Fruit fly (Drosophila melanogaster) whole organism, embryonic: ENCODE results near the gene ZnT77C.
A peak's percentile ranks its signal among the peaks of the same experiment; 100 is the strongest.

Source experiments
- Blimp-1 ChIP-seq: fragments of 200-800 bp; sonication (Bioruptor generic); optimal IDR thresholded peaks from 3 replicates; lab custom pipeline; 2018; ENCODE audit warnings: missing biosample characterization, missing genetic modification characterization, mild to moderate bottlenecking, moderate library complexity, missing genetic modification reagents
- CG10267 ChIP-seq: fragments of 200-800 bp; sonication (Bioruptor generic); optimal IDR thresholded peaks from 2 replicates; lab custom pipeline; 2018; ENCODE audit warnings: missing biosample characterization, mild to moderate bottlenecking, missing genetic modification characterization, moderate library complexity
- CG11723 ChIP-seq: fragments of 200-800 bp; sonication (Bioruptor generic); optimal IDR thresholded peaks from 2 replicates; lab custom pipeline; 2017; ENCODE audit warnings: missing biosample characterization, mild to moderate bottlenecking, missing genetic modification characterization
- CG12769 ChIP-seq: fragments of 200-800 bp; sonication (Bioruptor generic); optimal IDR thresholded peaks from 2 replicates; lab custom pipeline; 2019; ENCODE audit warnings: missing biosample characterization, mild to moderate bottlenecking, missing genetic modification characterization, moderate library complexity
- CG13624 ChIP-seq: fragments of 200-800 bp; sonication (Bioruptor generic); optimal IDR thresholded peaks from 2 replicates; lab custom pipeline; 2016; ENCODE audit warnings: missing biosample characterization, missing genetic modification characterization
- CG15601 ChIP-seq: fragments of 200-800 bp; sonication (Bioruptor generic); optimal IDR thresholded peaks from 3 replicates; lab custom pipeline; 2019; ENCODE audit warnings: missing biosample characterization, mild to moderate bottlenecking, missing genetic modification characterization, moderate library complexity
- CG1647 ChIP-seq: fragments of 200-800 bp; sonication (Bioruptor generic); optimal IDR thresholded peaks from 3 replicates; lab custom pipeline; 2016; ENCODE audit warnings: missing biosample characterization, missing genetic modification characterization
- CG16815 ChIP-seq: fragments of 200-800 bp; sonication (Bioruptor generic); optimal IDR thresholded peaks from 3 replicates; lab custom pipeline; 2017; ENCODE audit warnings: missing biosample characterization, mild to moderate bottlenecking, missing genetic modification characterization
- CG17385 ChIP-seq: fragments of 200-800 bp; sonication (Bioruptor generic); optimal IDR thresholded peaks from 3 replicates; lab custom pipeline; 2018; ENCODE audit warnings: missing biosample characterization, mild to moderate bottlenecking, missing genetic modification characterization
- CG17568 ChIP-seq: fragments of 200-800 bp; sonication (Bioruptor generic); optimal IDR thresholded peaks from 2 replicates; lab custom pipeline; 2018; ENCODE audit warnings: missing biosample characterization, mild to moderate bottlenecking, missing genetic modification characterization, moderate library complexity
- CG2875 ChIP-seq: fragments of 200-800 bp; sonication (Bioruptor generic); optimal IDR thresholded peaks from 2 replicates; lab custom pipeline; 2017; ENCODE audit warnings: missing biosample characterization, mild to moderate bottlenecking, missing genetic modification characterization, missing genetic modification reagents
- CG3838 ChIP-seq: fragments of 200-800 bp; sonication (Bioruptor generic); optimal IDR thresholded peaks from 3 replicates; lab custom pipeline; 2016; ENCODE audit warnings: missing biosample characterization, missing genetic modification characterization
- CG42726 ChIP-seq: fragments of 200-800 bp; sonication (Bioruptor generic); IDR thresholded peaks from 2 replicates; pipeline ENCODE4 v1.3.6; 2022; ENCODE audit warnings: missing biosample characterization, missing genetic modification characterization; ENCODE audit not compliant: partially characterized antibody
- CG6765 ChIP-seq: fragments of 200-800 bp; sonication (Bioruptor generic); optimal IDR thresholded peaks from 3 replicates; lab custom pipeline; 2017; ENCODE audit warnings: missing biosample characterization, mild to moderate bottlenecking, missing genetic modification characterization
- Camta ChIP-seq: fragments of 200-800 bp; sonication (Bioruptor generic); optimal IDR thresholded peaks from 2 replicates; lab custom pipeline; 2016; ENCODE audit warnings: missing biosample characterization, missing genetic modification characterization
- Chrac-16 ChIP-seq: fragments of 200-800 bp; sonication (Bioruptor generic); optimal IDR thresholded peaks from 3 replicates; lab custom pipeline; 2016; ENCODE audit warnings: missing biosample characterization, missing genetic modification characterization
- Doc3 ChIP-seq: fragments of 200-800 bp; sonication (Bioruptor generic); IDR thresholded peaks from 3 replicates; pipeline ENCODE4 v1.3.6; 2022; ENCODE audit warnings: missing biosample characterization, missing genetic modification characterization; ENCODE audit not compliant: partially characterized antibody
- Drgx ChIP-seq: fragments of 200-800 bp; sonication (Bioruptor generic); IDR thresholded peaks from 2 replicates; pipeline ENCODE4 v1.3.6; 2022; ENCODE audit warnings: missing biosample characterization, missing genetic modification characterization
- Ets97D ChIP-seq: fragments of 200-800 bp; sonication (Bioruptor generic); optimal IDR thresholded peaks from 3 replicates; lab custom pipeline; 2016; ENCODE audit warnings: missing biosample characterization, missing genetic modification characterization
- HLH3B ChIP-seq: fragments of 200-800 bp; sonication (Bioruptor generic); IDR thresholded peaks from 2 replicates; pipeline ENCODE4 v1.3.6; 2022; ENCODE audit warnings: missing biosample characterization, missing genetic modification characterization
- HmgD ChIP-seq: fragments of 200-800 bp; sonication (Bioruptor generic); optimal IDR thresholded peaks from 3 replicates; lab custom pipeline; 2016; ENCODE audit warnings: missing biosample characterization, missing genetic modification characterization
- Hr51 ChIP-seq, 2 experiments: fragments of 200-800 bp; sonication (Bioruptor generic); optimal IDR thresholded peaks; 2 replicates in 1 of 2; 3 replicates in 1 of 2; lab custom pipeline; 2016 to 2018; ENCODE audit warnings: missing biosample characterization in 2 of 2, missing genetic modification characterization in 2 of 2, mild to moderate bottlenecking in 1 of 2, moderate library complexity in 1 of 2
- Jarid2 ChIP-seq: fragments of 200-800 bp; sonication (Bioruptor generic); optimal IDR thresholded peaks from 3 replicates; lab custom pipeline; 2017; ENCODE audit warnings: mild to moderate bottlenecking, missing biosample characterization, missing genetic modification reagents, missing genetic modification characterization
- Lhr ChIP-seq: fragments of 200-800 bp; sonication (Bioruptor generic); optimal IDR thresholded peaks from 3 replicates; lab custom pipeline; 2017; ENCODE audit warnings: mild to moderate bottlenecking, missing biosample characterization, missing genetic modification reagents, missing genetic modification characterization
- Lim3 ChIP-seq: fragments of 200-800 bp; sonication (Bioruptor generic); IDR thresholded peaks from 2 replicates; pipeline ENCODE4 v1.3.6; 2022; ENCODE audit warnings: missing biosample characterization, missing genetic modification characterization
- Lpt ChIP-seq: fragments of >200 bp; optimal IDR thresholded peaks from 2 replicates; lab custom pipeline; 2018; ENCODE audit warnings: missing biosample characterization, missing genetic modification characterization
- Mad ChIP-seq: fragments of 200-800 bp; sonication (Bioruptor generic); optimal IDR thresholded peaks from 2 replicates; lab custom pipeline; 2016; ENCODE audit warnings: missing biosample characterization, missing genetic modification characterization
- Max ChIP-seq: fragments of 200-800 bp; sonication (Bioruptor generic); optimal IDR thresholded peaks from 2 replicates; lab custom pipeline; 2016; ENCODE audit warnings: missing biosample characterization, mild to moderate bottlenecking, missing genetic modification characterization
- Med ChIP-seq: fragments of 200-800 bp; sonication (Bioruptor generic); peaks from one replicate; lab custom pipeline; 2016; ENCODE audit warnings: missing biosample characterization, missing genetic modification characterization, mild to moderate bottlenecking, inconsistent platforms, moderate library complexity
- PHDP ChIP-seq: fragments of 200-800 bp; sonication (Bioruptor generic); optimal IDR thresholded peaks from 3 replicates; lab custom pipeline; 2018; ENCODE audit warnings: missing biosample characterization, mild to moderate bottlenecking, missing genetic modification characterization, moderate library complexity
- Side ChIP-seq: fragments of 200-800 bp; sonication (Bioruptor generic); optimal IDR thresholded peaks from 2 replicates; lab custom pipeline; 2016; ENCODE audit warnings: missing biosample characterization, missing genetic modification characterization
- amos ChIP-seq: fragments of 200-800 bp; sonication (Bioruptor generic); IDR thresholded peaks from 2 replicates; pipeline ENCODE4 v1.3.6; 2022; ENCODE audit warnings: missing biosample characterization, missing genetic modification characterization; ENCODE audit not compliant: partially characterized antibody
- ato ChIP-seq: fragments of 200-800 bp; sonication (Bioruptor generic); IDR thresholded peaks from 2 replicates; pipeline ENCODE4 v1.3.6; 2022; ENCODE audit warnings: missing biosample characterization, missing genetic modification characterization; ENCODE audit not compliant: partially characterized antibody
- caup ChIP-seq: fragments of 200-800 bp; sonication (Bioruptor generic); optimal IDR thresholded peaks from 3 replicates; lab custom pipeline; 2017; ENCODE audit warnings: missing biosample characterization, mild to moderate bottlenecking, missing genetic modification characterization, moderate library complexity; ENCODE audit not compliant: severe bottlenecking
- crp ChIP-seq, 2 experiments: fragments of 200-800 bp; sonication (Bioruptor generic); optimal IDR thresholded peaks; 2 replicates in 1 of 2; 3 replicates in 1 of 2; lab custom pipeline; 2017; ENCODE audit warnings: missing biosample characterization in 2 of 2, missing genetic modification characterization in 2 of 2, mild to moderate bottlenecking in 1 of 2, moderate library complexity in 1 of 2
- dmrt99B ChIP-seq: fragments of 200-800 bp; sonication (Bioruptor generic); optimal IDR thresholded peaks from 2 replicates; lab custom pipeline; 2018; ENCODE audit warnings: missing biosample characterization, mild to moderate bottlenecking, missing genetic modification characterization, moderate library complexity
- eve ChIP-seq, 2 experiments: fragments of >200 bp; optimal IDR thresholded peaks; 2 replicates each; lab custom pipeline; 2017; ENCODE audit warnings: missing biosample characterization in 2 of 2, missing genetic modification characterization in 2 of 2
- gsb ChIP-seq: fragments of 200-800 bp; sonication (Bioruptor generic); IDR thresholded peaks from 2 replicates; pipeline ENCODE4 v1.3.6; 2022; ENCODE audit warnings: missing biosample characterization, missing genetic modification characterization
- gsb-n ChIP-seq: fragments of 200-800 bp; sonication (Bioruptor generic); optimal IDR thresholded peaks from 3 replicates; lab custom pipeline; 2018; ENCODE audit warnings: missing biosample characterization, mild to moderate bottlenecking, missing genetic modification characterization
- gt ChIP-seq: fragments of 200-800 bp; sonication (Bioruptor generic); IDR thresholded peaks from 2 replicates; pipeline ENCODE4 v1.3.6; 2022; ENCODE audit warnings: missing biosample characterization, missing genetic modification characterization
- lbe ChIP-seq: fragments of 200-800 bp; sonication (Bioruptor generic); optimal IDR thresholded peaks from 2 replicates; lab custom pipeline; 2016; ENCODE audit warnings: missing biosample characterization, mild to moderate bottlenecking, missing genetic modification characterization
- nerfin-1 ChIP-seq: fragments of 200-800 bp; sonication (Bioruptor generic); optimal IDR thresholded peaks from 3 replicates; lab custom pipeline; 2019; ENCODE audit warnings: missing biosample characterization, mild to moderate bottlenecking, missing genetic modification characterization, moderate library complexity
- pan ChIP-seq, 4 experiments: fragments of >200 bp in 3 of 4; fragments of 200-800 bp in 1 of 4; sonication (Bioruptor generic) in 1 of 4; optimal IDR thresholded peaks in 3 of 4; IDR thresholded peaks in 1 of 4; 2 replicates each; pipeline versions ENCODE4 v1.3.6 to Lab custom; 2017 to 2022; ENCODE audit warnings: missing biosample characterization in 2 of 4, missing genetic modification characterization in 2 of 4, mixed read lengths in 1 of 4
- prd ChIP-seq, 3 experiments: fragments of >200 bp in 2 of 3; fragments of 200-800 bp in 1 of 3; sonication (Bioruptor generic) in 1 of 3; optimal IDR thresholded peaks in 2 of 3; IDR thresholded peaks in 1 of 3; 2 replicates in 2 of 3; 3 replicates in 1 of 3; pipeline versions ENCODE4 v1.3.6 to Lab custom; 2017 to 2022; ENCODE audit warnings: missing biosample characterization in 1 of 3, missing genetic modification characterization in 1 of 3
- row ChIP-seq: fragments of 200-800 bp; sonication (Bioruptor generic); IDR thresholded peaks from 3 replicates; pipeline ENCODE4 v1.3.6; 2022; ENCODE audit warnings: missing biosample characterization, missing genetic modification characterization
- slou ChIP-seq: fragments of 200-800 bp; sonication (Bioruptor generic); optimal IDR thresholded peaks from 3 replicates; lab custom pipeline; 2016; ENCODE audit warnings: missing biosample characterization, missing genetic modification characterization
- tna ChIP-seq: fragments of 200-800 bp; sonication (Bioruptor generic); IDR thresholded peaks from 2 replicates; pipeline ENCODE4 v1.3.6; 2022; ENCODE audit warnings: missing biosample characterization, missing genetic modification characterization; ENCODE audit not compliant: partially characterized antibody
- twi ChIP-seq: fragments of 200-800 bp; optimal IDR thresholded peaks from 2 replicates; lab custom pipeline; 2019; ENCODE audit warnings: missing biosample characterization, mild to moderate bottlenecking, missing genetic modification characterization, moderate library complexity
- zen ChIP-seq: fragments of 200-800 bp; sonication (Bioruptor generic); optimal IDR thresholded peaks from 3 replicates; lab custom pipeline; 2018; ENCODE audit warnings: missing biosample characterization, mild to moderate bottlenecking, missing genetic modification characterization, moderate library complexity

The ZnT77C gene

DNA sequence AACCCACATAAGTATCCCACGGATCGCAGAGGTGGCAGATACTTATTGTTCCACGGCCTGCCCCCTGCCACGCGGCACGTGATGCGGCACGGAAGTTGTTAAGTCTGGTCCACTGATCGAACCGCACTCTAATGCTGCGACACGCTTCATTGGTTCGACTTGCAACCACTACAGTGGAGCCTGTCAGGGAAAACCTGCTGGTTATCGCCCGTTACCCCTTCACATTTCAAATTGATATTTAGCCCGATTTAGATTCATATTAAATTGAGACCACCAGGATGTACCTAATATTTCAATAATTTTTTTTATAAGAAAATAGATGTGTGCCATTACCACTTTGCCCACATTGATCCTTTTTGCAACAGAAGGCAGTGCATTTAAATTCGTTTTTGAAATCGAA lies 47.4 kb downstream of the ZnT77C start (continued):
- no peak for TF ChIP-seq amos (GFP tag; lab: Robert Waterston, UW)
- TF ChIP-seq Doc3 (GFP tag; lab: Robert Waterston, UW): no peak
- no peak for TF ChIP-seq Jarid2
- TF ChIP-seq Med (GFP tag; lab: Kevin White, UChicago): peak; percentile 55
- 0 out of 3 replicates have a peak, but pooled peaks have one; percentile 33 for TF ChIP-seq row
- no peak for TF ChIP-seq CG3838
- no peak for TF ChIP-seq gt (GFP tag; lab: Robert Waterston, UW)
- peak; percentile 10 for TF ChIP-seq CG10267 (tag; lab: Kevin White, UChicago)
- no peak for TF ChIP-seq CG17385 (GFP tag; lab: Kevin White, UChicago)
- TF ChIP-seq gsb-n (tag; lab: Kevin White, UChicago): peak; percentile 36
- no peak for TF ChIP-seq CG6765 (GFP tag; lab: Kevin White, UChicago)
- TF ChIP-seq Mad: no peak
- TF ChIP-seq CG16815: peak; percentile 50
- peak; percentile 9 for TF ChIP-seq CG2875 (GFP tag; lab: Kevin White, UChicago)
- no peak for TF ChIP-seq ato (GFP tag; lab: Robert Waterston, UW)
- TF ChIP-seq HmgD (GFP tag; lab: Kevin White, UChicago): no peak
- TF ChIP-seq Lpt (GFP tag; lab: Kevin White, UChicago): no peak
- no peak for TF ChIP-seq CG1647 (GFP tag; lab: Kevin White, UChicago)
- no peak for TF ChIP-seq CG13624 (GFP tag; lab: Kevin White, UChicago)
- no peak for TF ChIP-seq zen (tag; lab: Kevin White, UChicago)
- TF ChIP-seq Chrac-16 (GFP tag; lab: Kevin White, UChicago): no peak
- no peak for TF ChIP-seq CG15601 (tag; lab: Kevin White, UChicago)
- TF ChIP-seq HLH3B (GFP tag; lab: Robert Waterston, UW): no peak
- TF ChIP-seq Camta (GFP tag; lab: Kevin White, UChicago): no peak
- TF ChIP-seq twi: no peak
- no peak for TF ChIP-seq pan (optimal IDR thresholded peaks at IDR 0.05; lab: Kevin White, UChicago)
- TF ChIP-seq pan (GFP tag; optimal IDR thresholded peaks at IDR 0.05 in 1 of 2, IDR thresholded peaks at IDR 0.05 in 1 of 2): no peak
- peak; percentile 44 for TF ChIP-seq Blimp-1 (GFP tag; lab: Kevin White, UChicago)
- TF ChIP-seq CG17568: no peak
- TF ChIP-seq PHDP (tag; lab: Kevin White, UChicago): no peak
- no peak for TF ChIP-seq crp (GFP tag; optimal IDR thresholded peaks at IDR 0.05; lab: Kevin White, UChicago)
- no peak for TF ChIP-seq Lim3 (GFP tag; lab: Robert Waterston, UW)
- no peak for TF ChIP-seq nerfin-1 (tag; lab: Kevin White, UChicago)
- TF ChIP-seq Drgx: peak; percentile 48; the same call in 1 of the 2 replicates
- no peak for TF ChIP-seq Max (GFP tag; lab: Kevin White, UChicago)
- no peak for TF ChIP-seq prd (optimal IDR thresholded peaks at IDR 0.05; lab: Kevin White, UChicago)
- TF ChIP-seq prd (GFP tag; IDR thresholded peaks at IDR 0.05; lab: Robert Waterston, UW): peak; percentile 34; the same call in 1 of the 3 replicates
- no peak for TF ChIP-seq CG11723 (GFP tag; lab: Kevin White, UChicago)
- no peak for TF ChIP-seq eve (GFP tag; optimal IDR thresholded peaks at IDR 0.05; lab: Kevin White, UChicago)
- no peak for TF ChIP-seq Ets97D
- TF ChIP-seq Lhr (GFP tag; lab: Kevin White, UChicago): no peak
- TF ChIP-seq Side: no peak
- no peak for TF ChIP-seq CG42726
- TF ChIP-seq CG12769 (tag; lab: Kevin White, UChicago): no peak
- no peak for TF ChIP-seq lbe
- no peak for TF ChIP-seq Hr51 (GFP tag; optimal IDR thresholded peaks at IDR 0.05; lab: Kevin White, UChicago)
- TF ChIP-seq caup (GFP tag; lab: Kevin White, UChicago): no peak
- TF ChIP-seq slou (GFP tag; lab: Kevin White, UChicago): no peak
- no peak for TF ChIP-seq tna
- TF ChIP-seq gsb (GFP tag; lab: Robert Waterston, UW): no peak
- TF ChIP-seq dmrt99B: peak; percentile 50
